Fruit fly (Drosophila melanogaster) whole organism, pupa: ENCODE results near the gene Mad.

Experiments
- CG14655 ChIP-seq: fragments of 200-800 bp; sonication (Bioruptor generic); optimal IDR thresholded peaks from 3 replicates; lab custom pipeline; 2017; ENCODE audit warnings: mild to moderate bottlenecking, missing biosample characterization, missing genetic modification reagents, missing genetic modification characterization
- Pif1A ChIP-seq: fragments of 200-800 bp; sonication (Bioruptor generic); optimal IDR thresholded peaks from 3 replicates; lab custom pipeline; 2016; ENCODE audit warnings: missing biosample characterization, missing genetic modification characterization

DNA sequence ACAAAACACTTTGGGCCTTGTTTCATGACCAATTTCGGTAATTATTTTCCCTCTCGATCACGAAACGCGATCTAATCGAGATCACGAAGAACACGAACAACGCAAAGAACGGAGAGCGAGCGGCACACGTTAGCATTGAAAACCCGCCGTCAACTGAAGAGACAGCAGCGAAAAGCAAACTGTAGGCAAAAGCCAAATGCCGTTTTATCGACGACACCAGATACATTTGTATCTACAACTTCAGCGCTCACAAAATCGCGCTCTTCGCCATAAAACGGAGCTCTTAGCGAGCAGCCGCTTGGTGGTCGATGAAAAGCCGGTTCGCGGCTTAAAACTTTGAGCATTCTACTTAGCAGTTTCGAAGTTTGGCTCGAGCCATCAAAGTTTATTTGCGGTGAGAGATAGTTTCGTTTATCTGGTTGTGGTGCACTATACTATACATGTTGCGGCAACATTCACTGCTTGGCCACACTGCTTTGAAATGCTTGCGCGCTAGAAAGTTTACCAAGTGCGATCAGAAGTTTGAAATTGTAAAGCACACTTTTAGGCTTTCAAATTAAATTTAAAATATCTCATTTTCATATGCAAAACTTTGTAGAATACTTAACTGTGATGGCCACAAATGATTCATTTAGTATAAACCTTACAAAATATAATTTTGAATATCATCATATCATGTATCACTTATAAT, 51.3 kb downstream of the Mad start:
- TF ChIP-seq CG14655 (GFP tag; lab: Kevin White, UChicago) (no peak), Pif1A (GFP tag; lab: Kevin White, UChicago) (no peak)
